Worm (Caenorhabditis elegans) whole organism, L3 larva: ENCODE results near the gene R52.4.

Experiments
- aly-2 ChIP-seq: fragments of 150-350 bp; optimal IDR thresholded peaks from 2 replicates; lab custom pipeline; 2014; ENCODE audit warnings: missing biosample characterization, missing genetic modification characterization
- ama-1 ChIP-seq: fragments of 150-350 bp; optimal IDR thresholded peaks from 2 replicates; lab custom pipeline; 2018
- ceh-16 ChIP-seq: sonication (generic microtip); optimal IDR thresholded peaks from 2 replicates; lab custom pipeline; 2017; ENCODE audit warnings: missing biosample characterization, missing genetic modification characterization
- ceh-28 ChIP-seq: fragments of 150-350 bp; optimal IDR thresholded peaks from 2 replicates; lab custom pipeline; 2014; ENCODE audit warnings: missing biosample characterization, missing genetic modification reagents, missing genetic modification characterization
- ceh-82 ChIP-seq: fragments of 150-350 bp; optimal IDR thresholded peaks from 2 replicates; lab custom pipeline; 2014; ENCODE audit warnings: missing biosample characterization, missing genetic modification characterization
- ceh-9 ChIP-seq: sonication (generic microtip); optimal IDR thresholded peaks from 2 replicates; lab custom pipeline; 2018; ENCODE audit warnings: missing biosample characterization, missing genetic modification characterization
- daf-12 ChIP-seq: fragments of 150-350 bp; optimal IDR thresholded peaks from 2 replicates; lab custom pipeline; 2014; ENCODE audit warnings: missing biosample characterization, missing genetic modification reagents, missing genetic modification characterization
- egl-5 ChIP-seq: fragments of 150-350 bp; optimal IDR thresholded peaks from 2 replicates; lab custom pipeline; 2017; ENCODE audit warnings: missing biosample characterization, missing genetic modification reagents, missing genetic modification characterization, inconsistent platforms
- elt-1 ChIP-seq: fragments of 150-350 bp; optimal IDR thresholded peaks from 2 replicates; lab custom pipeline; 2014; ENCODE audit warnings: missing biosample characterization, missing genetic modification characterization
- elt-2 ChIP-seq: sonication (generic microtip); optimal IDR thresholded peaks from 2 replicates; lab custom pipeline; 2016; ENCODE audit warnings: missing genetic modification reagents, mild to moderate bottlenecking, missing genetic modification characterization, missing compliant biosample characterization
- eor-1 ChIP-seq, 2 experiments: fragments of 150-350 bp; optimal IDR thresholded peaks; 2 replicates each; lab custom pipeline; 2014 to 2018; ENCODE audit warnings: missing biosample characterization in 2 of 2, missing genetic modification characterization in 2 of 2
- fkh-2 ChIP-seq: fragments of 150-350 bp; optimal IDR thresholded peaks from 2 replicates; lab custom pipeline; 2014; ENCODE audit warnings: missing biosample characterization, missing genetic modification reagents, missing genetic modification characterization
- fos-1 ChIP-seq: fragments of 150-350 bp; optimal IDR thresholded peaks from 2 replicates; lab custom pipeline; 2014; ENCODE audit warnings: missing biosample characterization, missing genetic modification characterization
- hmg-11 ChIP-seq: sonication (generic microtip); optimal IDR thresholded peaks from 2 replicates; lab custom pipeline; 2016; ENCODE audit warnings: missing genetic modification characterization, missing compliant biosample characterization
- jun-1 ChIP-seq: fragments of 150-350 bp; optimal IDR thresholded peaks from 2 replicates; lab custom pipeline; 2014; ENCODE audit warnings: missing biosample characterization, missing genetic modification reagents, missing genetic modification characterization
- lin-15B ChIP-seq: fragments of 150-350 bp; optimal IDR thresholded peaks from 2 replicates; lab custom pipeline; 2014; ENCODE audit warnings: missing biosample characterization, missing genetic modification characterization
- lin-39 ChIP-seq: fragments of 150-350 bp; optimal IDR thresholded peaks from 2 replicates; lab custom pipeline; 2018; ENCODE audit warnings: missing biosample characterization, missing genetic modification reagents, missing genetic modification characterization
- lsy-12 ChIP-seq: sonication (generic microtip); optimal IDR thresholded peaks from 2 replicates; lab custom pipeline; 2016; ENCODE audit warnings: mild to moderate bottlenecking, missing genetic modification characterization, missing compliant biosample characterization
- nfya-1 ChIP-seq: sonication (generic microtip); optimal IDR thresholded peaks from 2 replicates; lab custom pipeline; 2017; ENCODE audit warnings: missing genetic modification characterization, mild to moderate bottlenecking, missing compliant biosample characterization, antibody characterized with exemption, moderate library complexity; ENCODE audit not compliant: insufficient read depth
- nhr-11 ChIP-seq: fragments of 150-350 bp; optimal IDR thresholded peaks from 2 replicates; lab custom pipeline; 2014; ENCODE audit warnings: missing biosample characterization, missing genetic modification characterization
- nhr-237 ChIP-seq: fragments of 150-350 bp; optimal IDR thresholded peaks from 2 replicates; lab custom pipeline; 2014; ENCODE audit warnings: missing biosample characterization, missing genetic modification characterization
- nhr-25 ChIP-seq: sonication (generic microtip); optimal IDR thresholded peaks from 2 replicates; lab custom pipeline; 2017; ENCODE audit warnings: missing biosample characterization, missing genetic modification characterization
- nhr-28 ChIP-seq: fragments of 150-350 bp; optimal IDR thresholded peaks from 2 replicates; lab custom pipeline; 2014; ENCODE audit warnings: missing biosample characterization, missing genetic modification characterization
- nhr-43 ChIP-seq: sonication (generic microtip); optimal IDR thresholded peaks from 2 replicates; lab custom pipeline; 2016; ENCODE audit warnings: mild to moderate bottlenecking, missing genetic modification characterization, missing compliant biosample characterization; ENCODE audit not compliant: poor library complexity, severe bottlenecking
- nhr-67 ChIP-seq: fragments of 150-350 bp; optimal IDR thresholded peaks from 2 replicates; lab custom pipeline; 2014; ENCODE audit warnings: missing biosample characterization, missing genetic modification characterization
- nhr-76 ChIP-seq: fragments of 150-350 bp; sonication (generic microtip); optimal IDR thresholded peaks from 5 replicates; lab custom pipeline; 2014; ENCODE audit warnings: missing biosample characterization, missing genetic modification characterization
- nhr-77 ChIP-seq: fragments of 150-350 bp; optimal IDR thresholded peaks from 2 replicates; lab custom pipeline; 2014; ENCODE audit warnings: missing biosample characterization, missing genetic modification characterization
- pha-4 ChIP-seq: fragments of 150-350 bp; optimal IDR thresholded peaks from 2 replicates; lab custom pipeline; 2014; ENCODE audit warnings: missing biosample characterization, missing genetic modification reagents, missing genetic modification characterization
- pqm-1 ChIP-seq: fragments of 150-350 bp; optimal IDR thresholded peaks from 2 replicates; lab custom pipeline; 2017; ENCODE audit warnings: missing biosample characterization, missing genetic modification characterization, inconsistent platforms
- sea-2 ChIP-seq: fragments of 150-350 bp; sonication (generic microtip); optimal IDR thresholded peaks from 4 replicates; lab custom pipeline; 2014; ENCODE audit warnings: missing biosample characterization, missing genetic modification reagents, missing genetic modification characterization
- skn-1 ChIP-seq: fragments of 150-350 bp; optimal IDR thresholded peaks from 2 replicates; lab custom pipeline; 2014; ENCODE audit warnings: missing biosample characterization, missing genetic modification characterization
- snpc-4 ChIP-seq: fragments of 150-350 bp; optimal IDR thresholded peaks from 2 replicates; lab custom pipeline; 2014; ENCODE audit warnings: missing biosample characterization, missing genetic modification characterization
- tbx-2 ChIP-seq: sonication (generic microtip); optimal IDR thresholded peaks from 2 replicates; lab custom pipeline; 2016; ENCODE audit warnings: mild to moderate bottlenecking, missing genetic modification characterization, missing compliant biosample characterization
- unc-62 ChIP-seq: fragments of 150-350 bp; sonication (generic microtip); optimal IDR thresholded peaks from 4 replicates; lab custom pipeline; 2014; ENCODE audit warnings: missing biosample characterization, missing genetic modification reagents, missing genetic modification characterization
- zag-1 ChIP-seq: fragments of 150-350 bp; optimal IDR thresholded peaks from 2 replicates; lab custom pipeline; 2014; ENCODE audit warnings: missing biosample characterization, missing genetic modification characterization
- ztf-11 ChIP-seq: fragments of 150-350 bp; optimal IDR thresholded peaks from 2 replicates; lab custom pipeline; 2014; ENCODE audit warnings: missing biosample characterization, missing genetic modification characterization
- ztf-4 ChIP-seq: fragments of 150-350 bp; optimal IDR thresholded peaks from 2 replicates; lab custom pipeline; 2014; ENCODE audit warnings: missing biosample characterization, missing genetic modification characterization

R52.4 gene

ce11 chrII:2122762-2123161 is 14.6 kb upstream of the R52.4 start:
- no peak for TF ChIP-seq daf-12 (tag; lab: Kevin White, UChicago)
- TF ChIP-seq elt-2 (tag; lab: Kevin White, UChicago), result peak; percentile 55

DNA sequence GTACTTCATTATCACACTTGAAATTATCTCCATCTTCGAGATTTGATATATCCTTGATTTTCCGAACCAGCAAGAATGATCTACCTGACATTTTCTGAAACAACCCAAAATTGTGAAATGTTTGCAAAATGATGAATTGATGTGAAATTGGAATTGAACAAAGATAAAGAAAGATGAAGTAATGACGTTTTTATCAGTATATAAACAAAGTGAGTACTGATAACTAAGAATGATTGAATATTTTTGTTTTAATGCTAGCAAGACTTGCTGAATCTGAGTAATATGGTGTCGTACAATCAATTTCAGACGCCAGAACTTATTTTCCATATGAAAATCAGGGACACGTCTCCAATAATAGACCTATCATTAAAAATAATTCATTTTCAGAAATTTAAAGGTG is 13.9 kb upstream of the R52.4 start, which contains the start of gene math-37:
math-37 (minus strand) TSS at position 101 of the 400 bp plus-strand sequence.
- peak; percentile 55 for TF ChIP-seq elt-2 (tag; lab: Kevin White, UChicago)
- TF ChIP-seq pqm-1 (tag; lab: Kevin White, UChicago), result peak; percentile 18
- no peak for TF ChIP-seq pha-4 (tag; lab: Kevin White, UChicago)

DNA sequence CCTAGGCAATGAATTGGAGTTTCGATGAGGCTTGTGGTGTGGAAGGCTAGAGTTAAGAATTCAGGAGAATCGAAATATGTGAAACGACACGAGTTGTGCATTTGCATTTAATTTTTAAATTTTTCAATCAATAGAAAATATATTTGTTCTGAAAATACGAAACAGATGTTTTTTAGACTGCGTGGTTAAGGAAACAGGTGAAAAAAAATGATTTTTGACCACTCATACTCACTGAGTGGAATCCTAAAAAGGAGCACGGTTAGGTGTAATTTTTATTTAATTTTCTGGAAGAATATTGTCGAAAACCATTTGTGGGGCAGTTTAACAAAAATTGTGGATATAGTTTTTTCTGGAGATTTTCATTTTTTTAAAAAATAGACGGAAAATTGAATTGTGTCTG is 8.6 kb upstream of the R52.4 start, which contains the start of gene srh-195:
srh-195 (minus strand) TSS at position 101 of the 400 bp plus-strand sequence.
- no peak for TF ChIP-seq elt-2 (tag; lab: Kevin White, UChicago)
- no peak for TF ChIP-seq nhr-76 (tag; lab: Kevin White, UChicago)
- no peak for TF ChIP-seq nhr-11 (tag; lab: Kevin White, UChicago)
- TF ChIP-seq zag-1 (tag; lab: Kevin White, UChicago), result no peak

DNA sequence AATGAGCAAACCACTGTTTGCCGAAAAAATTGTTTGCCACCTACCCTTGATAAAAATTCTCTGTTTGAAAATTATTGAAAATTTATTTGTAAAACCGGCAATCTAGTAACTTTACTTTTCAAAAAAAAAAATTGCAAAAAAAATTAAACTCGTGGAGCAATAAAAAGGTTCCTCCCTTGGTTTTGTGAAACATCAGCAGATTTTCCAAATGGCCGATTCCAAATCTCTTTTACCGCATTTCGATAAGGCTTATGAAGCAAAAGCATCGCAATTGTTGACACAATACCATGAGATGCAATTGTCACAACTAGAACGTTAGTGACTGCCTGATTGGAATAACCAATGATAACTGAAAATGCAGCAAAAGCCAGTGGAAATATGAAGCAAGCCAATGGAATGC is 6.3 kb upstream of the R52.4 start:
- TF ChIP-seq nhr-11 (tag; lab: Kevin White, UChicago) (no peak), snpc-4 (tag; lab: Kevin White, UChicago) (no peak), nhr-43 (tag; lab: Kevin White, UChicago) (no peak), elt-2 (tag; lab: Kevin White, UChicago) (no peak), jun-1 (no peak), nhr-28 (tag; lab: Kevin White, UChicago) (no peak), nhr-77 (tag; lab: Kevin White, UChicago) (no peak), unc-62 (GFP tag; lab: Kevin White, UChicago) (no peak), ceh-9 (tag; lab: Kevin White, UChicago) (no peak), pqm-1 (tag; lab: Kevin White, UChicago) (no peak), tbx-2 (tag; lab: Kevin White, UChicago) (no peak), nhr-67 (tag; lab: Kevin White, UChicago) (no peak), aly-2 (tag; lab: Kevin White, UChicago) (no peak), lin-39 (tag; lab: Kevin White, UChicago) (no peak), ceh-82 (tag; lab: Kevin White, UChicago) (no peak), ceh-28 (tag; lab: Kevin White, UChicago) (no peak), ceh-16 (no peak), skn-1 (tag; lab: Kevin White, UChicago) (no peak)

DNA sequence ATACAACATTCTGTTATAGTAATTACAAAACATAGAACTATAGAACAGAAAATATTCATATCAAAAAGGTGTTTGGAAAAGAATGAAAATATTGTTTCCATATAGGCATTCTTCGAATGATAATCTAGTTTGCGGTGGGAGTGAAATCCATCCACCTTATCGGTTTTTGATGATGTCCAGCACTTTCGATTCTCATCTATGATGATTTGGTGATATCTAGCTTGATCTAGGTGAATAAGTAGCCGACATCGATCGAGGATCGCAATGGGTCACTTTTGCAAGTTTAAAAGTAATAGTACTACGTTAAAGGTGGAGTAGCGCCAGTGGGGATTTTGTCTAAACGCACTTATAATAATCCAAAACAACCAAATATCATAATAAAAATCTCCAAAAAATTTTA is 4.8 kb upstream of the R52.4 start, which contains the start of gene R52.6:
R52.6 (minus strand) TSS at position 101 of the 400 bp plus-strand sequence.
- TF ChIP-seq ceh-16, result no peak
- no peak for TF ChIP-seq sea-2 (GFP tag; lab: Kevin White, UChicago)
- TF ChIP-seq nhr-28 (tag; lab: Kevin White, UChicago), result no peak
- TF ChIP-seq tbx-2 (tag; lab: Kevin White, UChicago), result no peak
- no peak for TF ChIP-seq ztf-11 (tag; lab: Kevin White, UChicago)
- no peak for TF ChIP-seq nhr-67 (tag; lab: Kevin White, UChicago)
- TF ChIP-seq nhr-77 (tag; lab: Kevin White, UChicago), result no peak
- TF ChIP-seq unc-62 (GFP tag; lab: Kevin White, UChicago), result no peak
- TF ChIP-seq elt-1 (tag; lab: Kevin White, UChicago), result no peak
- no peak for TF ChIP-seq fkh-2 (tag; lab: Kevin White, UChicago)
- no peak for TF ChIP-seq aly-2 (tag; lab: Kevin White, UChicago)
- TF ChIP-seq ceh-9 (tag; lab: Kevin White, UChicago), result no peak
- TF ChIP-seq ceh-82 (tag; lab: Kevin White, UChicago), result no peak
- TF ChIP-seq ztf-4 (tag; lab: Kevin White, UChicago), result no peak
- TF ChIP-seq, all 47 proteins: peak for 0

- no peak for TF ChIP-seq eor-1 (tag; optimal IDR thresholded peaks at IDR 0.05; lab: Kevin White, UChicago)
- no peak for TF ChIP-seq zag-1 (tag; lab: Kevin White, UChicago)
- no peak for TF ChIP-seq nhr-237 (tag; lab: Kevin White, UChicago)
- no peak for TF ChIP-seq ceh-82 (tag; lab: Kevin White, UChicago)
- no peak for TF ChIP-seq egl-5 (tag; lab: Kevin White, UChicago)
- TF ChIP-seq fkh-2 (tag; lab: Kevin White, UChicago), result no peak
- no peak for TF ChIP-seq elt-1 (tag; lab: Kevin White, UChicago)
- no peak for TF ChIP-seq nhr-25 (tag; lab: Kevin White, UChicago)
- no peak for TF ChIP-seq fos-1 (tag; lab: Kevin White, UChicago)
- TF ChIP-seq ceh-16, result no peak
- TF ChIP-seq ceh-9 (tag; lab: Kevin White, UChicago), result no peak
- TF ChIP-seq nhr-28 (tag; lab: Kevin White, UChicago), result no peak
- TF ChIP-seq sea-2 (GFP tag; lab: Kevin White, UChicago), result no peak
- no peak for TF ChIP-seq snpc-4 (tag; lab: Kevin White, UChicago)
- TF ChIP-seq lin-15B, result no peak
- TF ChIP-seq ama-1 (lab: Kevin White, UChicago), result no peak
- TF ChIP-seq hmg-11, result no peak
- no peak for TF ChIP-seq lsy-12 (tag; lab: Kevin White, UChicago)
- TF ChIP-seq nfya-1, result no peak
- no peak for TF ChIP-seq nhr-67 (tag; lab: Kevin White, UChicago)
- TF ChIP-seq, all 47 proteins: peak for 0
Measured at ce11 chrII:2109943-2110342, 1.7 kb upstream of the R52.4 start, which contains the start of gene R52.5. R52.5 (minus strand) TSS chrII:2110043.
